Worm (Caenorhabditis elegans) whole organism, midembryonic: ENCODE results near the gene evl-14.

Source experiments
- T22C8.4 ChIP-seq: fragments of 200-800 bp; sonication (Bioruptor generic); IDR thresholded peaks from 2 replicates; pipeline ENCODE4 v1.3.6; 2022; ENCODE audit warnings: missing genetic modification characterization, missing compliant biosample characterization
- cog-1 ChIP-seq: sonication (generic microtip); optimal IDR thresholded peaks from 2 replicates; lab custom pipeline; 2016; ENCODE audit warnings: missing genetic modification characterization, missing compliant biosample characterization
- flt-1 ChIP-seq: fragments of 200-800 bp; sonication (Bioruptor generic); IDR thresholded peaks from 2 replicates; pipeline ENCODE4 v1.3.6; 2022; ENCODE audit warnings: missing genetic modification characterization, missing compliant biosample characterization
- klf-2 ChIP-seq: fragments of 200-800 bp; sonication (Bioruptor generic); conservative IDR thresholded peaks from 2 replicates; pipeline ENCODE4 v1.3.6; 2022; ENCODE audit warnings: missing genetic modification reagents, missing genetic modification characterization, missing compliant biosample characterization
- med-1 ChIP-seq: sonication (generic microtip); optimal IDR thresholded peaks from 2 replicates; lab custom pipeline; 2017; ENCODE audit warnings: missing genetic modification characterization, mild to moderate bottlenecking, missing compliant biosample characterization, antibody characterized with exemption, missing genetic modification reagents; ENCODE audit not compliant: insufficient read depth
- ref-1 ChIP-seq: fragments of 200-800 bp; sonication (Bioruptor generic); conservative IDR thresholded peaks from 2 replicates; pipeline ENCODE4 v1.3.6; 2022; ENCODE audit warnings: missing genetic modification reagents, missing genetic modification characterization, missing compliant biosample characterization
- tab-1 ChIP-seq: fragments of 200-800 bp; sonication (Bioruptor generic); IDR thresholded peaks from 2 replicates; pipeline ENCODE4 v1.3.6; 2022; ENCODE audit warnings: missing genetic modification characterization, missing compliant biosample characterization
- ztf-23 ChIP-seq: fragments of 200-800 bp; sonication (Bioruptor generic); IDR thresholded peaks from 2 replicates; pipeline ENCODE4 v1.3.6; 2022; ENCODE audit warnings: missing genetic modification reagents, missing genetic modification characterization, missing compliant biosample characterization
- ztf-29 ChIP-seq: fragments of 200-800 bp; sonication (Bioruptor generic); IDR thresholded peaks from 2 replicates; pipeline ENCODE4 v1.3.6; 2022; ENCODE audit warnings: missing genetic modification reagents, missing genetic modification characterization, missing compliant biosample characterization

ce11 chrIII:4294153-4294862, 18.6 kb downstream of the evl-14 start, which contains the start of the genes nth-1 and R10E4.7:
- TF ChIP-seq ref-1 (GFP tag; lab: Robert Waterston, UW) (no peak), klf-2 (GFP tag; lab: Robert Waterston, UW) (no peak), ztf-23 (GFP tag; lab: Robert Waterston, UW) (no peak), med-1 (GFP tag; lab: Kevin White, UChicago) (no peak), cog-1 (tag; lab: Kevin White, UChicago) (no peak), flt-1 (GFP tag; lab: Robert Waterston, UW) (no peak), ztf-29 (GFP tag; lab: Robert Waterston, UW) (no peak), tab-1 (GFP tag; lab: Robert Waterston, UW) (no peak), T22C8.4 (no peak)
